Fruit fly (Drosophila melanogaster) whole organism, larva: ENCODE results near the gene Mtch.
A peak's percentile ranks its signal among the peaks of the same experiment; 100 is the strongest.

ENCODE experiments used
- noc ChIP-seq: fragments of 200-800 bp; sonication (Bioruptor generic); optimal IDR thresholded peaks from 3 replicates; lab custom pipeline; 2019; ENCODE audit warnings: missing biosample characterization, mild to moderate bottlenecking, missing genetic modification characterization, moderate library complexity

Mtch gene

DNA sequence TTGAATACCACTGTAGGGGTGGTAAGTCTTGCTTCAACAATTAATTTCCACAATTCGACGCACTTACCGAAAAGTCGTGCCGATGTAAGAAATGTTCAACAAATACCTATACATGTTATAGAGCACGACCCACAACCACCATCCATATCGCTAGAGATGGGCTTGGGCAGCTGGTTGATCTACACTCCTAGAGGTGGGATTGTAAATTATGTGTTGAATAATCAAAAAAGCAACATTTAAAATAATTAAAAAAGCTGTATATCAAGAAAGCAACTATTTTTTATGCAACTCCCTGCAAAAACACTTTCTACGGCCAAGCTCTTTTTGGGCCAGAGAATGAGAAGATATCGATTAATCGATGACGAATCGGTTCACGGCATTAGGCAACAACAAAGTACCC, at the start of gene Mtch, which contains the start of the genes CG34140 and Mkp:
Mtch (plus strand) TSS at position 376 of the 400 bp plus-strand sequence.
CG34140 (minus strand) TSS at position 174 of the 400 bp plus-strand sequence.
Mkp (minus strand) TSS at position 290 of the 400 bp plus-strand sequence.
- no peak for TF ChIP-seq noc (tag; lab: Kevin White, UChicago)

DNA sequence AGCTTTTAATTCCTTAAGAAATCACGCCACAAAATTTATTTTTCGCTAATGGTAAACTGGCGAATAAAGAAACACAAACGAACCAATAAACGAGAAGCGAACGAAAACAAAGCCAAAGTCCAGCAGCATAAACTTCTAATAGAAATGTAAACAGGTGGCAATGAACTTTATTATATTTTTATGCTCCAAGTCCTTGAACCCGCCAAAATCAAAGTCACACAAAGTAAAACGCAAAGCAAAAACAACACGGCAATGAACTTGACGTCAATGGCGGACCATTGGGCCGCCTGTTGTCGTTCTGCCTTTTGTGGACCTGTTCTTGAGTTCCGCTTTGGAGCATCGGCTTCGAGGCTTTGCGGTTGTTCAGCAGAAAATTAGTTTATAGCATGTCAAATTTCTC, 49.6 kb upstream of the Mtch start:
- no peak for TF ChIP-seq noc (tag; lab: Kevin White, UChicago)

DNA sequence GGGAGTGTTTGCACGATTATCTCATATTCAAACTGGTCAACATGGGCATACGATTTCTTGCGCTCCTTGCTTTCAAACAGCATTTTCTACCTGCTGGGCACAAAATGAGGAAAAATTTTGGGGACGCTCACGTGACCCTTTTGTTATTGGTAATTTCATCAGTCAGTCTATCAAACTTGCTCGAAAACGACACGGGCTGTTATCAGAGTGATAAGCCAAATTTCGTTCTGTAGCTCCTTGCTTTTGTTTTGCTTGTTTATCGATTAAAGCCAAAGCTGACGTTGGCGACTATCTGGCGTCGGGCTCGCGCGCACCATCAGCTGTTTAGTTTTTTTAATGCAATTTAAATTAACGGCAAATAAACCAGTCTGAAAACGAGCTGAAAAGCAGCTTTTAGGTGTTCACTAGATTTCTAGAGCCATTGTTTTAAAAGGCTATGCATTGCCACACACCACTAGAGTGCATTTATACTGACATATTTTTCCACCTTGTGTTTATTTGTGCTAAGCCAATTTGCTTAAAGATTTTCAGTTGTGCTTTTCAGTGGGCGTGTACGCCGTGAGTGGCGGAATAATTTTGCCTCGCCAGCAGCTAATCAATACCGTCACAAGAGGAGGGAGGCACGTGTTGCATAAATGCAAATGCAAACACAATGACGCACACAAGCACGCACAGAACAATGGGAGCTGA, 47.7 kb upstream of the Mtch start:
- TF ChIP-seq noc (tag; lab: Kevin White, UChicago): no peak

dm6 chr3L:137596-138169, 46.7 kb upstream of the Mtch start:
- TF ChIP-seq noc (tag; lab: Kevin White, UChicago): no peak

dm6 chr3L:139574-140567, 44.6 kb upstream of the Mtch start:
- no peak for TF ChIP-seq noc (tag; lab: Kevin White, UChicago)

DNA sequence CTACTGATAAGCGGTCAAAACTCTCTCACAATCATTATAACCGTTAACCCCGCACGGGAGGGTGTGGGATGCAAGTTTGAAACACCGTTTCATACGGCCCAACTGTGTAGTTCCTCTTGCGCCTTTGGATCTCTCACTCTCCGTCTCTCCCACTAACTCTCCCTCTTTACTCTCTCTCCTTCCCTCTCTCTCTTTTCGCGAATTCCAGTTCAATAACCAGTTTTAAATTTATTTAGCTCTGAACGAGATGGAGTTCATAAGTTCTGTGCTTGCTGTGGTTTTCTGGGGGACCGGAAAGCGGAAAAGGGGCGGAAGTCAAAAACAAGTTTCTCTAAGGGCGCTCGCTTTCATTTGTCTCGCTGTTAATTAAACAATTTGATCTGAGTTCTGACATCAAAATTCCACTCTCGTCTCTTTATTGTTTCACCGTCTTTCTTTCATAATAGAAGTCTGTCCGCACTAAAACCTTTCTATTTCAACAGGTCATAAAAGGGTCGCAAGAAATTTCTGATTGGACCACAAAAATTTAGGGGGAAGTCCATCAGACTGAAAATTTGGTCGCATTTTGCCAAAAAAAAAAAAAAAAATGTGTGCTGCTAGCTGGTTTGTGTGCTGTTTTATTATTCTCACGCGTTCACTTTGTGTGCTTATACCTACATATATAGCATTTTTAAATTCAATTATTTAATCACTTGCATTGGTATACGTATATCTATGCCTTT, 43.4 kb upstream of the Mtch start:
- TF ChIP-seq noc (tag; lab: Kevin White, UChicago): no peak

DNA sequence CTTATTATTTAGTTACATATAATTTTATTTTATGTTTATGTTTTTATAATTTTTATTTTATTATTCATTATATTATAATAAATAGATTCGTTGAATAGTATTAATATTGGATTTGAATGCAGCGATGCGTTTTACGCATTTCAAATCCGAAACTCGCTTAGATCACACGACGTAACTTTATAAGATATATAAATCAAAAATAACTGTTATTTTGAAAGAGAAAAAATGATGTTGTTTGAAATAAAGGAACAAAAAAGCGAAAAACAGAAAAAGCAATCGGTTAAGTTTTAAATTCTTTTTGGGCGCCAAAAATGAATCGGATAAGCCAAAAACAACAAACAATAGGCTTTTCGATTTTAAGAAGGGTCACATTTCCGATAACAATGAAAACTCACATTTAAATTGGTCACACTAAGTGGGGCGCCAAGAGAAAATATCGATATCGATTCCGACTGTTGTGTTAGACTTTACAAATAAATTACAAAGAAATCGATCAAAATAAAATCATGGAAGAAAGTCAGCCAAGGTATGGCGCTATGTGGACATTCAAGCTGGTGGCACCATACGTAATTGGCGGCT, 38.3 kb upstream of the Mtch start, which contains the start of gene CG6845:
CG6845 (plus strand) TSS at position 436 of the 579 bp plus-strand sequence.
- TF ChIP-seq noc (tag; lab: Kevin White, UChicago): no peak

- no peak for TF ChIP-seq noc (tag; lab: Kevin White, UChicago)
These were observed 31.9 kb upstream of the Mtch start, which contains the start of the genes Dic61B and p130CAS for dm6 chr3L:152489-152888. Dic61B (minus strand) TSS chr3L:152589. p130CAS (plus strand) TSS chr3L:152884.

DNA sequence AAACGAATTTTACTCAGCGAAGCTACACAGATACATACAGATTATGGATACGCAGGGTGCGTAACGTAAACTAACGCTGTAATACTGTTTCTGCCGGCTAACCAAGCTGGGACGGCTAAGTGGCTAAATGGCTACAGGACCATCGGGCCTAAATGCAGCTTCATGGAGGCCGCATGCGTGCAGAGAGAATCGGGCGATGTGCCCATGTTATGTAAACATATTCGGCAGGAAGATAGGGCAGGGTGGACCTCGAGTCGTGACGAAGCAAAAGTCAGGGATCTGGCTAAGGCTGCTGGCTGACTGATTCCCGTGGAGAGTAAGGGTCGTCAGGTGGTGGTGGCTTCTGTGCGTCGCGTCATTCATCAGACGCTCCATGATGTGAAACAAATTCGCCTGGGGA, 30.8 kb upstream of the Mtch start:
- no peak for TF ChIP-seq noc (tag; lab: Kevin White, UChicago)

DNA sequence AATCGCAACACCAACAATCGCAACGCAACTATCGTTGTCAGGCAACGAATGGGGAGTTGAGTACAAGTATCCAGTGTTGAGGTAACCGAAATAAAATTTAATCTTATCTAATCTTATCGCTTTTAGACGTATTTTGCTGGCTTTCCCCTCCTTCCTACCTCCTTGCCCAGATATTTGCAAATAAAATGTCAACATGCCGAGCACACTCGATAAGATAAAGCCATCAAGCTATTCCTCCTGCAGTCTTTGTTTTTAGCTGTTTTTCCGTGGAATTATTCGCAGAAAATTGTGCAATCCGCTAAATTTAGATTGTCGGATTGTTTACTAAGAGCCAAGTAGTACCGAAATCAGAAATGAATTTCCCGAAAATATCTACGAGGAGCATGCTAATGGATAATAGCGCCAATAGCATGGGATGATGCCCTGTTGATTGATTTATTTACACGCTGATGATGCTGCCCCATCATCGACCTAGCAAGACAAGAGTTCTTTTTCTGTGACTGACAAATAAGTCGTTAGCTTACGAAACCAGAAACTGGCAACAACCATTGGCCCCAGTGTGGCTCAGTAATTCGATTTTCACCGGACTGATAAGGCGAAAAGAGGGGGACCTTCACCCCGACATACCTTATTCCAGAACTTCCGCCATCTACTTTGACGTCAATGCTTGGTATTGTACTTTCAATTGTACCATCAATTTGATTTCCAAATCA, 27.7 kb upstream of the Mtch start:
- TF ChIP-seq noc (tag; lab: Kevin White, UChicago): peak; percentile 70

dm6 chr3L:157674-158179, 26.7 kb upstream of the Mtch start:
- TF ChIP-seq noc (tag; lab: Kevin White, UChicago): no peak

- no peak for TF ChIP-seq noc (tag; lab: Kevin White, UChicago)
These were observed 24.9 kb upstream of the Mtch start for dm6 chr3L:159406-160084.

DNA sequence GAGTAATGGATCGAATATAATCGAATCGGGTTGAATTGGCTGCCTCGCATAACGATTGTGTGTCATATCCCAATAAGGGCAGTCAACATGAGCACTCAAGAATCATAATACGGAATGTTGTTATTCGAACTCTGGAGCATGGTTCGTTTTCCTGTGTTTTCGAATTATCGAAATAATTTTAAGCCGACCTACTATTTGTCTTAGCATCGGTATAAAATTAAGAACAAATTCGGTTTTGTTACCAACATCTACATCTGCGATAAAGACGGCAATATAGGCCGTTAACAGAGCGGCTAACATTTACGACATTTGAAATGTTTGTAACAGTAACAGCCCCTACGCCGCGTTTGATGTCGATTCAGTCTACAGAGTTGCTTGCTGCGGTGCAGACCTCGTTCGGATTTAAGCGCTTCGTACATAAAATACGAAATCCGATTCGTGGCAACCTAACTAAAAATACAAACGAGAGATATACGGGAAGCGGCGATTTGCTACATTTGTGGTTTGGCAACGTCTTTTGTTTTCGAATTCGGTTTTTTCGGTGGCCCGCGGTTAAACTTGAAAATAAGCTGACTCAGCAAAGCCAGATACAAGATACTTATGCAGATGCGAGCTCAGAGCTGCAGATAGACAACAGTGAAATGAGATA, 23.9 kb upstream of the Mtch start:
- TF ChIP-seq noc (tag; lab: Kevin White, UChicago): peak; percentile 32
